Fruit fly (Drosophila melanogaster): ENCODE data around the gene Atg17.
A peak's percentile ranks its signal among the peaks of the same experiment; 100 is the strongest.

Atg17 gene

DNA sequence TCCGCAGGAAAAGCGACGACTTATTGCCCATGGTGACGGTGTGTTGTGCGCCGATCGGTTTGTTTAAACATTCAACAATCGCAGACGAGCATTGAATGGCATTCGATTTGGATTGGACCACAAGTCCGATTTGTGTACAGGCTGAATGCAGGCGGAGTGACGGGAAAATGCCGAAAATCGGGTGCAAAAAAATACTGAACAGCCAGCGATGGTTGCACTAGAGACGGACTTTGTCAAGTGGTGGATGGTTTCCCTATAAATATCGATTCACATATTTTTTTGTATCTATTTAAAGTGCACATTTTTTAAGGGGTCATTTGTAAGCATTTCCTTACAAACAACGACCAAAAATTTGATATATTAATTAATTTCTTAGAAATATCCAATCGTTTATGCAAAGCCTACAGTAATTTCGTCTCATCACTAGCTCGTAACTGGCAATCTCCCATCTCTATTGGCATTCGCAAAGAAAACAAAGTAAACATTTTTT is 14.8 kb upstream of the Atg17 start, which contains the start of the genes elm and MED27 (continued):
- TF ChIP-seq CG14014 (GFP tag; IDR thresholded peaks at IDR 0.05), result peak; percentile 93
- peak; percentile 90 for TF ChIP-seq CG31441 (GFP tag; IDR thresholded peaks at IDR 0.05)
- TF ChIP-seq CG1603 (tag; optimal IDR thresholded peaks at IDR 0.05), result peak; percentile 63
- peak; percentile 71 for TF ChIP-seq NK7.1 (GFP tag; optimal IDR thresholded peaks at IDR 0.05)
- peak; percentile 92 for TF ChIP-seq CG10366 (GFP tag; IDR thresholded peaks at IDR 0.05)
- peak; percentile 94 for TF ChIP-seq inv (GFP tag; IDR thresholded peaks at IDR 0.05; ENCODE audit: partially characterized antibody)
- peak; percentile 73; the same call in 1 of the 2 replicates for TF ChIP-seq sens-2 (GFP tag; IDR thresholded peaks at IDR 0.05)
- peak; percentile 48; the same call in 1 of the 2 replicates for TF ChIP-seq CG10321 (GFP tag; IDR thresholded peaks at IDR 0.05)
- TF ChIP-seq Asciz (GFP tag; optimal IDR thresholded peaks at IDR 0.05), result peak; percentile 67
- TF ChIP-seq CG6854 (GFP tag; optimal IDR thresholded peaks at IDR 0.05), result peak; percentile 61
- peak; percentile 77 for TF ChIP-seq CG12299 (tag; optimal IDR thresholded peaks at IDR 0.05)
- TF ChIP-seq Meics (GFP tag; optimal IDR thresholded peaks at IDR 0.05), result peak; percentile 87
- peak; percentile 48 for TF ChIP-seq CG4707 (GFP tag; optimal IDR thresholded peaks at IDR 0.05)
- TF ChIP-seq gfzf (GFP tag; optimal IDR thresholded peaks at IDR 0.05), result peak; percentile 89
- TF ChIP-seq gce (GFP tag; IDR thresholded peaks at IDR 0.05), result peak; percentile 78; the same call in 2 of the 3 replicates
- TF ChIP-seq shn (GFP tag; optimal IDR thresholded peaks at IDR 0.05), result peak; percentile 90
- TF ChIP-seq zfh2 (GFP tag; optimal IDR thresholded peaks at IDR 0.05), result peak; percentile 96
- TF ChIP-seq CG17568 (GFP tag; optimal IDR thresholded peaks at IDR 0.05), result no peak
- no peak for TF ChIP-seq kah (GFP tag; optimal IDR thresholded peaks at IDR 0.05)
- peak; percentile 72 for TF ChIP-seq CG7928 (GFP tag; optimal IDR thresholded peaks at IDR 0.05)
- peak; percentile 25 for TF ChIP-seq grn (GFP tag; optimal IDR thresholded peaks at IDR 0.05)
- peak; percentile 91 for TF ChIP-seq ci (GFP tag; IDR thresholded peaks at IDR 0.05)
- peak; percentile 98 for TF ChIP-seq CG30403 (GFP tag; optimal IDR thresholded peaks at IDR 0.05)
- TF ChIP-seq bcd (GFP tag; optimal IDR thresholded peaks at IDR 0.05), result peak; percentile 93
- peak; percentile 16 for TF ChIP-seq pros (GFP tag; optimal IDR thresholded peaks at IDR 0.05)
- TF ChIP-seq CG7372 (GFP tag; IDR thresholded peaks at IDR 0.05), result peak; percentile 95
- TF ChIP-seq croc (GFP tag; conservative IDR thresholded peaks at IDR 0.05), result peak; percentile 90
- peak; percentile 94 for TF ChIP-seq al (GFP tag; IDR thresholded peaks at IDR 0.05)
- TF ChIP-seq sr (GFP tag; IDR thresholded peaks at IDR 0.05), result no peak
- TF ChIP-seq CG15073 (GFP tag; optimal IDR thresholded peaks at IDR 0.05), result peak; percentile 64
- peak; percentile 85 for TF ChIP-seq CG3281 (GFP tag; optimal IDR thresholded peaks at IDR 0.05)
- peak; percentile 94 for TF ChIP-seq Ssrp (tag; optimal IDR thresholded peaks at IDR 0.05)
- TF ChIP-seq CG30020 (tag; optimal IDR thresholded peaks at IDR 0.05), result peak; percentile 85
- peak; percentile 87 for TF ChIP-seq Atf6 (GFP tag; IDR thresholded peaks at IDR 0.05)
- peak; percentile 49 for TF ChIP-seq odd (GFP tag; optimal IDR thresholded peaks at IDR 0.05)
- TF ChIP-seq CG9797 (GFP tag; optimal IDR thresholded peaks at IDR 0.05), result peak; percentile 95
- TF ChIP-seq lov (optimal IDR thresholded peaks at IDR 0.05), result no peak
- peak; percentile 68; the same call in 2 of the 3 replicates for TF ChIP-seq lov (GFP tag; IDR thresholded peaks at IDR 0.05)
- TF ChIP-seq wdn (GFP tag; IDR thresholded peaks at IDR 0.05), result peak; percentile 92
- TF ChIP-seq CG17186 (GFP tag; optimal IDR thresholded peaks at IDR 0.05), result peak; percentile 82
- TF ChIP-seq CoRest (tag; optimal IDR thresholded peaks at IDR 0.05), result peak; percentile 95
- peak; percentile 94 for TF ChIP-seq CG17829 (tag; optimal IDR thresholded peaks at IDR 0.05)
- peak; percentile 91 for TF ChIP-seq sd (tag; optimal IDR thresholded peaks at IDR 0.05)
- TF ChIP-seq CG12236 (GFP tag; optimal IDR thresholded peaks at IDR 0.05), result peak; percentile 60
- peak; percentile 68 for TF ChIP-seq MTF-1 (GFP tag; optimal IDR thresholded peaks at IDR 0.05; ENCODE audit: borderline replicate concordance)
- TF ChIP-seq CG1792 (GFP tag; optimal IDR thresholded peaks at IDR 0.05), result peak; percentile 73
- peak; percentile 62 for TF ChIP-seq tap (tag; optimal IDR thresholded peaks at IDR 0.05)
- TF ChIP-seq ken (GFP tag; IDR thresholded peaks at IDR 0.05), result peak; percentile 94
- TF ChIP-seq Gsc (GFP tag; IDR thresholded peaks at IDR 0.05), result peak; percentile 82
- peak; percentile 90 for TF ChIP-seq CG14050 (GFP tag; IDR thresholded peaks at IDR 0.05)
